Fruit fly (Drosophila melanogaster) whole organism, prepupa: ENCODE data around the gene Oatp33Eb.

Source experiments
- CG10631 ChIP-seq: fragments of 200-800 bp; sonication (Bioruptor generic); optimal IDR thresholded peaks from 2 replicates; lab custom pipeline; 2016; ENCODE audit warnings: missing biosample characterization, missing genetic modification characterization
- CG10669 ChIP-seq: fragments of 200-800 bp; sonication (Bioruptor generic); optimal IDR thresholded peaks from 3 replicates; lab custom pipeline; 2018; ENCODE audit warnings: missing biosample characterization, mild to moderate bottlenecking, missing genetic modification characterization, moderate library complexity
- CG11294 ChIP-seq: fragments of 200-800 bp; sonication (Bioruptor generic); IDR thresholded peaks from 2 replicates; pipeline ENCODE4 v1.3.6; 2022; ENCODE audit warnings: missing biosample characterization, missing genetic modification characterization
- CG11902 ChIP-seq: fragments of 200-800 bp; sonication (Bioruptor generic); optimal IDR thresholded peaks from 3 replicates; lab custom pipeline; 2016; ENCODE audit warnings: missing biosample characterization, missing genetic modification characterization
- CG1621 ChIP-seq: fragments of 200-800 bp; sonication (Bioruptor generic); optimal IDR thresholded peaks from 3 replicates; lab custom pipeline; 2018; ENCODE audit warnings: missing biosample characterization, mild to moderate bottlenecking, missing genetic modification characterization
- CG16779 ChIP-seq: fragments of 200-800 bp; sonication (Bioruptor generic); optimal IDR thresholded peaks from 3 replicates; lab custom pipeline; 2017; ENCODE audit warnings: missing biosample characterization, mild to moderate bottlenecking, missing genetic modification characterization
- CG32006 ChIP-seq: fragments of 200-800 bp; sonication (Bioruptor generic); optimal IDR thresholded peaks from 3 replicates; lab custom pipeline; 2017; ENCODE audit warnings: missing biosample characterization, mild to moderate bottlenecking, missing genetic modification characterization
- CG34406 ChIP-seq: fragments of 200-800 bp; sonication (Bioruptor generic); optimal IDR thresholded peaks from 3 replicates; lab custom pipeline; 2016; ENCODE audit warnings: missing biosample characterization, missing genetic modification characterization
- CG3919 ChIP-seq: fragments of 200-800 bp; sonication (Bioruptor generic); optimal IDR thresholded peaks from 3 replicates; lab custom pipeline; 2016; ENCODE audit warnings: missing biosample characterization, missing genetic modification characterization
- CG4318 ChIP-seq: fragments of 200-800 bp; sonication (Bioruptor generic); optimal IDR thresholded peaks from 3 replicates; lab custom pipeline; 2017; ENCODE audit warnings: missing biosample characterization, mild to moderate bottlenecking, missing genetic modification characterization
- CG6163 ChIP-seq: fragments of 200-800 bp; sonication (Bioruptor generic); IDR thresholded peaks from 3 replicates; pipeline ENCODE4 v1.3.6; 2022; ENCODE audit warnings: missing biosample characterization, missing genetic modification characterization
- CG6276 ChIP-seq: fragments of 200-800 bp; sonication (Bioruptor generic); optimal IDR thresholded peaks from 2 replicates; lab custom pipeline; 2017; ENCODE audit warnings: missing biosample characterization, mild to moderate bottlenecking, missing genetic modification characterization
- CG6808 ChIP-seq: fragments of 200-800 bp; sonication (Bioruptor generic); optimal IDR thresholded peaks from 3 replicates; lab custom pipeline; 2017; ENCODE audit warnings: missing biosample characterization, missing genetic modification characterization, mild to moderate bottlenecking, moderate library complexity, missing genetic modification reagents
- CG6854 ChIP-seq: fragments of 200-800 bp; sonication (Bioruptor generic); optimal IDR thresholded peaks from 2 replicates; lab custom pipeline; 2017; ENCODE audit warnings: missing biosample characterization, mild to moderate bottlenecking, missing genetic modification characterization
- CG7368 ChIP-seq: fragments of 200-800 bp; sonication (Bioruptor generic); optimal IDR thresholded peaks from 3 replicates; lab custom pipeline; 2016; ENCODE audit warnings: missing biosample characterization, missing genetic modification characterization
- CG8119 ChIP-seq: fragments of 200-800 bp; sonication (Bioruptor generic); IDR thresholded peaks from 3 replicates; pipeline ENCODE4 v1.3.6; 2022; ENCODE audit warnings: missing biosample characterization, missing genetic modification characterization
- CG8319 ChIP-seq: fragments of 200-800 bp; sonication (Bioruptor generic); optimal IDR thresholded peaks from 3 replicates; lab custom pipeline; 2016; ENCODE audit warnings: missing biosample characterization, missing genetic modification characterization
- CG8632 ChIP-seq: fragments of 200-800 bp; sonication (Bioruptor generic); optimal IDR thresholded peaks from 3 replicates; lab custom pipeline; 2016; ENCODE audit warnings: missing biosample characterization, missing genetic modification characterization
- CG9139 ChIP-seq: fragments of 200-800 bp; sonication (Bioruptor generic); optimal IDR thresholded peaks from 3 replicates; lab custom pipeline; 2017; ENCODE audit warnings: missing biosample characterization, mild to moderate bottlenecking, missing genetic modification characterization
- Eip78C ChIP-seq: fragments of 200-800 bp; sonication (Bioruptor generic); peaks from one replicate; lab custom pipeline; 2016; ENCODE audit warnings: missing biosample characterization, missing genetic modification characterization
- Eip93F ChIP-seq: fragments of 200-800 bp; sonication (Bioruptor generic); optimal IDR thresholded peaks from 2 replicates; lab custom pipeline; 2016; ENCODE audit warnings: missing biosample characterization, mild to moderate bottlenecking, missing genetic modification characterization
- Ets96B ChIP-seq: fragments of 200-800 bp; optimal IDR thresholded peaks from 2 replicates; lab custom pipeline; 2019; ENCODE audit warnings: missing biosample characterization, mild to moderate bottlenecking, missing genetic modification characterization, moderate library complexity
- Gug ChIP-seq: fragments of 200-800 bp; sonication (Bioruptor generic); IDR thresholded peaks from 2 replicates; pipeline ENCODE4 v1.3.6; 2022; ENCODE audit warnings: missing biosample characterization, missing genetic modification characterization
- Hr38 ChIP-seq: sonication (Bioruptor generic); optimal IDR thresholded peaks from 2 replicates; lab custom pipeline; 2016; ENCODE audit warnings: missing biosample characterization, missing genetic modification characterization
- Hr39 ChIP-seq: fragments of 200-800 bp; sonication (Bioruptor generic); optimal IDR thresholded peaks from 2 replicates; lab custom pipeline; 2016; ENCODE audit warnings: missing biosample characterization, missing genetic modification characterization
- Hr4 ChIP-seq: fragments of 200-800 bp; sonication (Bioruptor generic); optimal IDR thresholded peaks from 3 replicates; lab custom pipeline; 2016; ENCODE audit warnings: missing biosample characterization, missing genetic modification characterization
- Met ChIP-seq: fragments of 200-800 bp; sonication (Bioruptor generic); optimal IDR thresholded peaks from 3 replicates; lab custom pipeline; 2016; ENCODE audit warnings: missing biosample characterization, missing genetic modification characterization
- Smox ChIP-seq: fragments of 200-800 bp; sonication (Bioruptor generic); optimal IDR thresholded peaks from 3 replicates; lab custom pipeline; 2016; ENCODE audit warnings: missing biosample characterization, missing genetic modification characterization
- Sox102F ChIP-seq: fragments of 200-800 bp; sonication (Bioruptor generic); optimal IDR thresholded peaks from 2 replicates; lab custom pipeline; 2016; ENCODE audit warnings: missing biosample characterization, mild to moderate bottlenecking, missing genetic modification characterization
- Sox14 ChIP-seq: fragments of 200-800 bp; sonication (Bioruptor generic); optimal IDR thresholded peaks from 3 replicates; lab custom pipeline; 2016; ENCODE audit warnings: missing biosample characterization, missing genetic modification characterization
- achi ChIP-seq: fragments of 200-800 bp; sonication (Bioruptor generic); optimal IDR thresholded peaks from 3 replicates; lab custom pipeline; 2016; ENCODE audit warnings: missing biosample characterization, missing genetic modification characterization
- acj6 ChIP-seq: fragments of 200-800 bp; sonication (Bioruptor generic); optimal IDR thresholded peaks from 3 replicates; lab custom pipeline; 2016; ENCODE audit warnings: missing biosample characterization, missing genetic modification characterization
- cyc ChIP-seq: fragments of 200-800 bp; sonication (Bioruptor generic); optimal IDR thresholded peaks from 3 replicates; lab custom pipeline; 2016; ENCODE audit warnings: missing biosample characterization, missing genetic modification characterization
- dac ChIP-seq: fragments of 200-800 bp; sonication (Bioruptor generic); optimal IDR thresholded peaks from 2 replicates; lab custom pipeline; 2017; ENCODE audit warnings: missing biosample characterization, mild to moderate bottlenecking, missing genetic modification characterization
- dsx ChIP-seq: fragments of 200-800 bp; optimal IDR thresholded peaks from 3 replicates; lab custom pipeline; 2019; ENCODE audit warnings: missing biosample characterization, mild to moderate bottlenecking, missing genetic modification characterization, moderate library complexity; ENCODE audit not compliant: poor library complexity, severe bottlenecking
- eg ChIP-seq: fragments of 200-800 bp; sonication (Bioruptor generic); IDR thresholded peaks from 3 replicates; pipeline ENCODE4 v1.3.6; 2022; ENCODE audit warnings: missing biosample characterization, missing genetic modification characterization
- esn ChIP-seq: fragments of 200-800 bp; sonication (Bioruptor generic); optimal IDR thresholded peaks from 2 replicates; lab custom pipeline; 2016; ENCODE audit warnings: missing biosample characterization, mild to moderate bottlenecking, missing genetic modification characterization, moderate library complexity
- fd59A ChIP-seq: fragments of 200-800 bp; sonication (Bioruptor generic); optimal IDR thresholded peaks from 2 replicates; lab custom pipeline; 2017; ENCODE audit warnings: missing biosample characterization, mild to moderate bottlenecking, missing genetic modification characterization, missing genetic modification reagents
- fd85E ChIP-seq: fragments of 200-800 bp; sonication (Bioruptor generic); optimal IDR thresholded peaks from 3 replicates; lab custom pipeline; 2016; ENCODE audit warnings: missing biosample characterization, missing genetic modification characterization
- fkh ChIP-seq: fragments of 200-800 bp; sonication (Bioruptor generic); optimal IDR thresholded peaks from 3 replicates; lab custom pipeline; 2017; ENCODE audit warnings: missing biosample characterization, mild to moderate bottlenecking, missing genetic modification characterization, moderate library complexity
- lz ChIP-seq: fragments of 200-800 bp; sonication (Bioruptor generic); optimal IDR thresholded peaks from 3 replicates; lab custom pipeline; 2016; ENCODE audit warnings: missing biosample characterization, missing genetic modification characterization
- salr ChIP-seq, 2 experiments: fragments of 200-800 bp; sonication (Bioruptor generic); optimal IDR thresholded peaks; 3 replicates each; lab custom pipeline; 2016 to 2018; ENCODE audit warnings: missing biosample characterization in 2 of 2, missing genetic modification characterization in 2 of 2, mild to moderate bottlenecking in 1 of 2
- ss ChIP-seq, 2 experiments: fragments of 200-800 bp; sonication (Bioruptor generic); optimal IDR thresholded peaks; 2 replicates in 1 of 2; 3 replicates in 1 of 2; lab custom pipeline; 2017 to 2018; ENCODE audit warnings: mild to moderate bottlenecking in 2 of 2, missing biosample characterization in 2 of 2, missing genetic modification characterization in 2 of 2, moderate library complexity in 1 of 2
- svp ChIP-seq: fragments of 200-800 bp; sonication (Bioruptor generic); peaks from one replicate; lab custom pipeline; 2016; ENCODE audit warnings: missing biosample characterization, missing genetic modification characterization
- vri ChIP-seq: fragments of 200-800 bp; sonication (Bioruptor generic); optimal IDR thresholded peaks from 3 replicates; lab custom pipeline; 2016; ENCODE audit warnings: missing biosample characterization, mild to moderate bottlenecking, missing genetic modification characterization

Oatp33Eb gene

DNA sequence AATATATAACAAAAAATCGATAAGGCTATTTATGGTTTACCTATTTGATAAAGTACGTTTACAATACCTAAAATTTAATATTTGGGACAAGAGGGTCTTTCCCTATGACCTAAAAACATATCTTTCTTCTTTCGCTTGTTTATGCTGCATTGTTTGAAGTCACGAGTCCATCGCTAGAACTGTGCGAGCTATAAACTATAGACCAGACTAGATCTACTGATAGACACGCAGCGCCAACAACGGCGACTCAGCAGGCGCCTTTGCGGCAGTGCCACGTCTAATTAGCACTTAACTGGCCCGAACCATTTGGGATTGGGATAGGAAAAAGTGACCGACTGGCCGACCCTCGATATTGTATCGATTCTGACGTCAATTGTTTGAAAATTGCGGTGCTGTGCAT lies 24.7 kb downstream of the Oatp33Eb start:
- no peak for TF ChIP-seq Sox14
- TF ChIP-seq Ets96B (tag; lab: Kevin White, UChicago), result no peak
- TF ChIP-seq CG11902 (GFP tag; lab: Kevin White, UChicago), result no peak
- no peak for TF ChIP-seq dac (GFP tag; lab: Kevin White, UChicago)
- TF ChIP-seq esn (GFP tag; lab: Kevin White, UChicago), result no peak
- TF ChIP-seq CG6808, result no peak
- TF ChIP-seq CG11294 (GFP tag; lab: Robert Waterston, UW), result no peak
- TF ChIP-seq CG32006 (GFP tag; lab: Kevin White, UChicago), result no peak
- TF ChIP-seq Hr39 (GFP tag; lab: Kevin White, UChicago), result no peak
- no peak for TF ChIP-seq CG10631 (GFP tag; lab: Kevin White, UChicago)
- TF ChIP-seq CG34406 (GFP tag; lab: Kevin White, UChicago), result no peak
- TF ChIP-seq CG1621 (tag; lab: Kevin White, UChicago), result no peak
- no peak for TF ChIP-seq cyc (GFP tag; lab: Kevin White, UChicago)
- TF ChIP-seq acj6 (GFP tag; lab: Kevin White, UChicago), result no peak
- no peak for TF ChIP-seq fd85E (GFP tag; lab: Kevin White, UChicago)
- TF ChIP-seq ss (GFP tag; optimal IDR thresholded peaks at IDR 0.05; lab: Kevin White, UChicago), result no peak
- no peak for TF ChIP-seq Gug (GFP tag; lab: Robert Waterston, UW)
- no peak for TF ChIP-seq Hr4 (GFP tag; lab: Kevin White, UChicago)
- TF ChIP-seq fd59A (GFP tag; lab: Kevin White, UChicago), result no peak
- TF ChIP-seq Hr38, result no peak

DNA sequence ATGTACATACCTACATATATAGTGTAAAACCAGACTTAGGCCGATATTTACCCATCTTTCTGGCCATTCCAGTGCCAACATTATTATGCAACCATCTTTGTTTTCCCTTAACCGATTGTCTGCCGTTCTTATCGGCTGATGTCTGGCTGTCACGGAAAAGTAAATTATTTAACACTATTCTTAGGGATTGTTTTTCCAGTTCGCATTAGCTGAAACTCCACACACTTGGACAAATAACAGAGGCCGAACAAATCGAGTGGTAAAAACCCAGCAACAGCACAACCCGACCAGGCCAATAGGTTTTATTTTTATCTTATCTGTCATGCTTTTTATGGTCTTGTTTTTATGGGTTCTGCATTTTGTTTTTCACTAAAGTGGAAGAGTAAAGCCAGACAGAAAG lies 25.3 kb downstream of the Oatp33Eb start:
- TF ChIP-seq fkh (GFP tag; lab: Kevin White, UChicago) (peak; percentile 59), salr (GFP tag; optimal IDR thresholded peaks at IDR 0.05; lab: Kevin White, UChicago) (no peak), CG8319 (GFP tag; lab: Kevin White, UChicago) (no peak), CG10631 (GFP tag; lab: Kevin White, UChicago) (no peak), Smox (GFP tag; lab: Kevin White, UChicago) (no peak), eg (GFP tag; lab: Robert Waterston, UW) (no peak)

DNA sequence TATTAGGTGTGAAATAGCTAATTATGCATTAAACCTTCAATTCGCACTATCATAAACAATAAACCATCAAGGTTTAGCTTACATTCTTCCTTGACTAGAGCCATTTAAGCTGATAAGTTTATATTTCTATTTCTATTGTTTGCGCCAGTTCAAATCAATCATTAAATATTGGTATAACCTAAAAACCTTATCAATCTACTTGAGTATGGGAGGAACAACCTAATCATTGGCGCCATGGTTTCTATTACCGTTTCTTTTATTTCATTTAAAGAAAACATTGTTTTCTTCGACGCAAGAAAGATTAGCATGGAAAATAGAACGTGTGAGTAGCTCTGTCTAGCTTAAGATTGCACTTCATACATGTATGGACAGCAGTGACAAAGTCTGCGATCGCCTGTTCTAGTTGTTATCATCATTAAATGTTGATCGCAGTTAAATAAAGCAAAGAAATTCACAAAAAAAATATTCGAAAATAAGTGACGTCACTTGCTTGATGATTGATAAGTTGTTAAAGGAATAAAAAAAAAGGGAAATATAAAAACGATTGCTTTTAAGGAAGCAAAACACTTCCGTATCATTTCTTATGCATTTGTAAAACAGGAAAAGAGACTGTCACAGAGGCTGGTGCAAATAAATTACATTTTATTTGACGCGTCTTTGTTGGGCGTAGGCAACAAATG lies 26.1 kb downstream of the Oatp33Eb start:
- no peak for TF ChIP-seq Eip93F
- no peak for TF ChIP-seq Hr4 (GFP tag; lab: Kevin White, UChicago)
- TF ChIP-seq Gug (GFP tag; lab: Robert Waterston, UW), result no peak
- TF ChIP-seq CG10631 (GFP tag; lab: Kevin White, UChicago), result no peak
- TF ChIP-seq fd85E (GFP tag; lab: Kevin White, UChicago), result no peak
- no peak for TF ChIP-seq CG6163 (GFP tag; lab: Robert Waterston, UW)
- TF ChIP-seq Ets96B (tag; lab: Kevin White, UChicago), result no peak
- no peak for TF ChIP-seq Sox14
- TF ChIP-seq CG1621 (tag; lab: Kevin White, UChicago), result no peak
- TF ChIP-seq achi (GFP tag; lab: Kevin White, UChicago), result no peak
- TF ChIP-seq CG9139 (GFP tag; lab: Kevin White, UChicago), result no peak
- no peak for TF ChIP-seq Sox102F (GFP tag; lab: Kevin White, UChicago)
- no peak for TF ChIP-seq esn (GFP tag; lab: Kevin White, UChicago)
- TF ChIP-seq cyc (GFP tag; lab: Kevin White, UChicago), result no peak
- peak; percentile 48 for TF ChIP-seq vri (GFP tag; lab: Kevin White, UChicago)
- no peak for TF ChIP-seq CG32006 (GFP tag; lab: Kevin White, UChicago)
- TF ChIP-seq lz (GFP tag; lab: Kevin White, UChicago), result no peak
- no peak for TF ChIP-seq CG11902 (GFP tag; lab: Kevin White, UChicago)
- peak; percentile 54 for TF ChIP-seq Eip78C (GFP tag; lab: Kevin White, UChicago)
- peak; percentile 27 for TF ChIP-seq CG6276
- no peak for TF ChIP-seq CG8119 (GFP tag; lab: Robert Waterston, UW)
- TF ChIP-seq svp, result peak; percentile 5
- TF ChIP-seq fkh (GFP tag; lab: Kevin White, UChicago), result peak; percentile 32
- no peak for TF ChIP-seq CG6854 (GFP tag; lab: Kevin White, UChicago)
- TF ChIP-seq CG16779 (tag; lab: Kevin White, UChicago), result no peak
- no peak for TF ChIP-seq dsx (GFP tag; lab: Kevin White, UChicago)
- no peak for TF ChIP-seq CG7368
- TF ChIP-seq Smox (GFP tag; lab: Kevin White, UChicago), result no peak
- TF ChIP-seq CG4318 (GFP tag; lab: Kevin White, UChicago), result no peak
- TF ChIP-seq CG6808, result no peak
- TF ChIP-seq CG3919 (GFP tag; lab: Kevin White, UChicago), result no peak
- TF ChIP-seq CG8632 (GFP tag; lab: Kevin White, UChicago), result no peak
- TF ChIP-seq CG10669 (GFP tag; lab: Kevin White, UChicago), result no peak
- TF ChIP-seq Met (GFP tag; lab: Kevin White, UChicago), result no peak
